Worm (Caenorhabditis elegans) whole organism, L1 larva: Measurements from ENCODE around the gene D2045.9.
A peak's percentile ranks its signal among the peaks of the same experiment; 100 is the strongest.

Source experiments
- C16A3.4 ChIP-seq: fragments of 150-350 bp; optimal IDR thresholded peaks from 2 replicates; lab custom pipeline; 2014; ENCODE audit warnings: missing biosample characterization, missing genetic modification characterization
- C34B4.2 ChIP-seq: sonication (generic microtip); optimal IDR thresholded peaks from 2 replicates; lab custom pipeline; 2017; ENCODE audit warnings: mild to moderate bottlenecking, missing genetic modification characterization, missing compliant biosample characterization
- Y116A8C.19 ChIP-seq: sonication (generic microtip); optimal IDR thresholded peaks from 2 replicates; lab custom pipeline; 2016; ENCODE audit warnings: missing compliant biosample characterization, missing genetic modification characterization, borderline replicate concordance
- aha-1 ChIP-seq: fragments of 150-350 bp; optimal IDR thresholded peaks from 2 replicates; lab custom pipeline; 2014; ENCODE audit warnings: missing biosample characterization, missing genetic modification characterization
- alr-1 ChIP-seq: fragments of 200-800 bp; sonication (Bioruptor generic); optimal IDR thresholded peaks from 2 replicates; lab custom pipeline; 2018; ENCODE audit warnings: borderline replicate concordance, mild to moderate bottlenecking, missing genetic modification characterization, missing compliant biosample characterization
- aly-2 ChIP-seq: fragments of 150-350 bp; optimal IDR thresholded peaks from 2 replicates; lab custom pipeline; 2014; ENCODE audit warnings: missing biosample characterization, missing genetic modification characterization
- ama-1 ChIP-seq: fragments of 150-350 bp; optimal IDR thresholded peaks from 2 replicates; lab custom pipeline; 2014
- blmp-1 ChIP-seq: fragments of 150-350 bp; optimal IDR thresholded peaks from 2 replicates; lab custom pipeline; 2014; ENCODE audit warnings: missing biosample characterization, missing genetic modification characterization
- ceh-8 ChIP-seq: fragments of 200-800 bp; sonication (Bioruptor generic); optimal IDR thresholded peaks from 2 replicates; lab custom pipeline; 2018; ENCODE audit warnings: mild to moderate bottlenecking, missing genetic modification characterization, moderate library complexity, missing compliant biosample characterization
- ceh-90 ChIP-seq: sonication (generic microtip); optimal IDR thresholded peaks from 2 replicates; lab custom pipeline; 2016; ENCODE audit warnings: missing genetic modification characterization, missing compliant biosample characterization
- ces-1 ChIP-seq: fragments of 150-350 bp; optimal IDR thresholded peaks from 2 replicates; lab custom pipeline; 2014; ENCODE audit warnings: missing biosample characterization, missing genetic modification reagents, missing genetic modification characterization
- dpl-1 ChIP-seq, 3 experiments: fragments of 150-350 bp in 2 of 3; sonication (generic microtip) in 1 of 3; optimal IDR thresholded peaks; 2 replicates each; lab custom pipeline; 2014 to 2017; ENCODE audit warnings: missing biosample characterization in 3 of 3, missing genetic modification characterization in 3 of 3, missing genetic modification reagents in 3 of 3
- efl-1 ChIP-seq, 4 experiments: fragments of 150-350 bp; optimal IDR thresholded peaks in 3 of 4; peaks in 1 of 4; 1 replicate in 1 of 4; 2 replicates in 3 of 4; lab custom pipeline; 2014; ENCODE audit warnings: missing biosample characterization in 2 of 4, missing genetic modification characterization in 2 of 4, missing genetic modification reagents in 2 of 4
- efl-3 ChIP-seq: fragments of 200-800 bp; sonication (Bioruptor generic); optimal IDR thresholded peaks from 2 replicates; lab custom pipeline; 2018; ENCODE audit warnings: mild to moderate bottlenecking, missing genetic modification characterization, missing compliant biosample characterization
- egl-27 ChIP-seq, 2 experiments: fragments of 150-350 bp in 1 of 2; sonication (generic microtip); optimal IDR thresholded peaks; 3 replicates each; lab custom pipeline; 2017 to 2018; ENCODE audit warnings: missing biosample characterization in 2 of 2, missing genetic modification characterization in 2 of 2, missing genetic modification reagents in 2 of 2
- elt-2 ChIP-seq: sonication (generic microtip); optimal IDR thresholded peaks from 2 replicates; lab custom pipeline; 2016; ENCODE audit warnings: missing genetic modification characterization, mild to moderate bottlenecking, inconsistent platforms, missing compliant biosample characterization, missing genetic modification reagents
- elt-3 ChIP-seq, 6 experiments: fragments of 150-350 bp in 1 of 6; sonication (generic microtip); optimal IDR thresholded peaks; 2 replicates each; lab custom pipeline; 2017 to 2018; ENCODE audit warnings: missing biosample characterization in 6 of 6, missing genetic modification characterization in 6 of 6, inconsistent platforms in 1 of 6
- ets-5 ChIP-seq: fragments of 200-800 bp; sonication (Bioruptor generic); IDR thresholded peaks from 2 replicates; pipeline ENCODE4 v1.3.6; 2022; ENCODE audit warnings: missing genetic modification characterization, missing compliant biosample characterization
- fkh-4 ChIP-seq: sonication (generic microtip); optimal IDR thresholded peaks from 2 replicates; lab custom pipeline; 2016; ENCODE audit warnings: missing compliant biosample characterization, missing genetic modification characterization, borderline replicate concordance
- fos-1 ChIP-seq: fragments of 150-350 bp; optimal IDR thresholded peaks from 2 replicates; lab custom pipeline; 2014; ENCODE audit warnings: missing biosample characterization, missing genetic modification characterization
- grh-1 ChIP-seq: fragments of 200-800 bp; sonication (Bioruptor generic); IDR thresholded peaks from 2 replicates; pipeline ENCODE4 v1.3.6; 2022; ENCODE audit warnings: missing genetic modification reagents, missing genetic modification characterization, missing compliant biosample characterization
- hlh-4 ChIP-seq: sonication (generic microtip); optimal IDR thresholded peaks from 2 replicates; lab custom pipeline; 2016; ENCODE audit warnings: mild to moderate bottlenecking, missing genetic modification characterization, missing compliant biosample characterization
- isw-1 ChIP-seq: fragments of 200-800 bp; sonication (Bioruptor generic); IDR thresholded peaks from 2 replicates; pipeline ENCODE4 v1.3.6; 2022; ENCODE audit warnings: missing genetic modification characterization, missing compliant biosample characterization
- lin-14 ChIP-seq: fragments of 200-800 bp; sonication (Bioruptor generic); optimal IDR thresholded peaks from 2 replicates; lab custom pipeline; 2018; ENCODE audit warnings: mild to moderate bottlenecking, missing genetic modification characterization, moderate library complexity, missing compliant biosample characterization
- lin-35 ChIP-seq, 2 experiments: fragments of 150-350 bp; optimal IDR thresholded peaks; 2 replicates each; lab custom pipeline; 2014; ENCODE audit warnings: missing biosample characterization in 2 of 2, missing genetic modification characterization in 2 of 2, missing genetic modification reagents in 2 of 2
- lin-39 ChIP-seq: fragments of 150-350 bp; optimal IDR thresholded peaks from 2 replicates; lab custom pipeline; 2014; ENCODE audit warnings: missing biosample characterization, missing genetic modification reagents, missing genetic modification characterization
- lir-3 ChIP-seq: sonication (generic microtip); optimal IDR thresholded peaks from 2 replicates; lab custom pipeline; 2016; ENCODE audit warnings: mild to moderate bottlenecking, missing genetic modification characterization, moderate library complexity, missing compliant biosample characterization; ENCODE audit not compliant: poor library complexity
- lsy-2 ChIP-seq, 2 experiments: fragments of 150-350 bp; optimal IDR thresholded peaks; 2 replicates each; lab custom pipeline; 2014; ENCODE audit warnings: missing biosample characterization in 2 of 2, missing genetic modification characterization in 2 of 2
- nhr-12 ChIP-seq: sonication (generic microtip); optimal IDR thresholded peaks from 2 replicates; lab custom pipeline; 2017; ENCODE audit warnings: missing biosample characterization, missing genetic modification characterization
- nhr-47 ChIP-seq: sonication (generic microtip); optimal IDR thresholded peaks from 2 replicates; lab custom pipeline; 2016; ENCODE audit warnings: mild to moderate bottlenecking, missing genetic modification characterization, moderate library complexity, missing compliant biosample characterization
- nhr-77 ChIP-seq: fragments of 150-350 bp; optimal IDR thresholded peaks from 2 replicates; lab custom pipeline; 2014; ENCODE audit warnings: missing biosample characterization, missing genetic modification characterization
- nhr-85 ChIP-seq: sonication (generic microtip); peaks from one replicate; lab custom pipeline; 2016; ENCODE audit warnings: missing genetic modification characterization, inconsistent platforms, missing compliant biosample characterization
- pag-3 ChIP-seq: sonication (generic microtip); optimal IDR thresholded peaks from 2 replicates; lab custom pipeline; 2017; ENCODE audit warnings: missing genetic modification characterization, mild to moderate bottlenecking, missing compliant biosample characterization, antibody characterized with exemption, borderline replicate concordance; ENCODE audit not compliant: insufficient read depth
- skn-1 ChIP-seq: fragments of 150-350 bp; optimal IDR thresholded peaks from 2 replicates; lab custom pipeline; 2014; ENCODE audit warnings: missing biosample characterization, missing genetic modification characterization
- snu-23 ChIP-seq: sonication (generic microtip); optimal IDR thresholded peaks from 2 replicates; lab custom pipeline; 2016; ENCODE audit warnings: missing genetic modification characterization, missing compliant biosample characterization
- sup-37 ChIP-seq: fragments of 200-800 bp; sonication (Bioruptor generic); optimal IDR thresholded peaks from 2 replicates; lab custom pipeline; 2018; ENCODE audit warnings: mild to moderate bottlenecking, missing genetic modification characterization, missing compliant biosample characterization
- swsn-7 ChIP-seq: sonication (generic microtip); optimal IDR thresholded peaks from 2 replicates; lab custom pipeline; 2016; ENCODE audit warnings: missing genetic modification characterization, missing compliant biosample characterization
- unc-30 ChIP-seq: sonication (generic microtip); optimal IDR thresholded peaks from 2 replicates; lab custom pipeline; 2017; ENCODE audit warnings: missing biosample characterization, missing genetic modification characterization
- unc-62 ChIP-seq: fragments of 150-350 bp; optimal IDR thresholded peaks from 2 replicates; lab custom pipeline; 2014; ENCODE audit warnings: missing biosample characterization, missing genetic modification reagents, missing genetic modification characterization
- ztf-4 ChIP-seq: fragments of 150-350 bp; optimal IDR thresholded peaks from 2 replicates; lab custom pipeline; 2014; ENCODE audit warnings: missing biosample characterization, missing genetic modification characterization

The D2045.9 gene

DNA sequence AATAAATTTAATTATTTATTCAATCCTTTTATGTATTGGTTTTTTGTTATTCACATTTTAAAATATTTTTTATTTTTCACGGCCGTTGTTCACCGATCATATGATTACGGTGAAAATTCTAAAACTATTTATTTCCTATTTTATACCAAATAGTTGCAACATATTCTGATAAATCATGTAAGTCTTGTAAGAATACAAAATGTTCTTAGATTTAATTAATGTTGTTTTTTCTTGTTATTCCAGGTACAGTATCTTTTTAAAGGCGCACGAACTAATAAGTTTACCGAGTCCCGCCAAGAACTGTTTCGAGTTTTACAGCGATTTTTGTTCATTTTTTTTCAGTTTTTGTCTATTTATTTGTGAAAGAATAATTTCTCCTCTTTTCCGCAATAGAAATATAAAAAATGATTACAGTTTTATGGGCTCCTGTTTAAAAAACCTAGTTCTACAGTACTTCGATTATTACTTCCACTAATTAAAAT, 5.4 kb upstream of the D2045.9 start, which contains the start of gene D2045.5:
Gene D2045.5 (minus strand): TSS at position 51 of the 482 bp plus-strand sequence.
- TF ChIP-seq ama-1 (lab: Kevin White, UChicago) (no peak), swsn-7 (no peak)

DNA sequence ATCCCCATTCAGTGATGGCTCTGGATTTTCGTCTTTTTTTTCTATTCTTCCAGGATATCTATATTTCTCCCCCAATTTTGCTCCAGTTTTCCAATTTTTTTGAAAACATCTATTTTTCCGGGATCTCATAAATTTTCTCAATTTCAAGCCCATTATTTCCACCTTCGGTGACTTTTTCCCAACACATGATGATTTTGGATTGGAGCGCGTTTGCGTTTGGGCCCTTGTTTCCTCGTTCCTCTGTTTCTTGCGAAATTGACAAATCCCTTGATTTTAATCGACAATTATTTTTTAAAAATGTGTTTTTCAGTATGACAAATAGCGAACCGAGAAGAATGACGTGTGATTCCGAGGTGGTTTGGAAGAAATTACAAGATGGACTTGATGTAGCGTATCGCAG, 4.1 kb upstream of the D2045.9 start, which contains the start of gene cul-1:
Gene cul-1 (plus strand): TSS at position 311 of the 400 bp plus-strand sequence.
- TF ChIP-seq fos-1 (no peak), efl-1 (optimal IDR thresholded peaks at IDR 0.05; lab: Kevin White, UChicago) (peak in 1 of 2 experiments; percentile 20), efl-1 (GFP tag; optimal IDR thresholded peaks at IDR 0.05 in 1 of 2; lab: Kevin White, UChicago) (peak; percentile 18 to 78), dpl-1 (GFP tag; optimal IDR thresholded peaks at IDR 0.05; lab: Kevin White, UChicago) (peak in 1 of 3 experiments; percentile 43), ces-1 (GFP tag; lab: Kevin White, UChicago) (no peak), blmp-1 (tag; lab: Kevin White, UChicago) (peak; percentile 1), lin-35 (GFP tag; optimal IDR thresholded peaks at IDR 0.05; lab: Kevin White, UChicago) (peak in 1 of 2 experiments; percentile 50), ztf-4 (no peak), lsy-2 (tag; optimal IDR thresholded peaks at IDR 0.05; lab: Kevin White, UChicago) (peak in 1 of 2 experiments; percentile 39), Y116A8C.19 (tag; lab: Kevin White, UChicago) (no peak), aly-2 (tag; lab: Kevin White, UChicago) (no peak), skn-1 (tag; lab: Kevin White, UChicago) (peak; percentile 98)

DNA sequence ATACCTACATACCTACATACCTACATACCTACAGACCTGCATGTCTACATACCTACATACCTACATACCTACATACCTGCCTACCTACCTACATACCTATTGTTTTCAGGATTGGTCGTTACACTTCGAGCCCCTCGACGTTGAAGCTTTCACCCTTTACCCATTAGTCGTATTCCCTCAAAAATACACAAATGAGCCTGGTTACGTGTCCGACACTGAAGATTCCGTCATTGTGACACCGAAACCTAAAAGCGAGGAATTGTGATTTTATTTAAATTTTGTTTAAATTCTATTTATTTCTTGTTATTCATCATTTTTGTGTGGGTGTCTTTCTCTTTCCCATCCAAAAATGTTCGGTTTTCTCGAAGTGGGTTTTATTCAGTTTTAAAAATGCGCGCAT, 4.1 kb downstream of the D2045.9 start, which contains the start of gene D2045.7:
Gene D2045.7 (plus strand): TSS at position 301 of the 400 bp plus-strand sequence.
- TF ChIP-seq egl-27 (tag; optimal IDR thresholded peaks at IDR 0.05; lab: Kevin White, UChicago): no peak
- TF ChIP-seq C16A3.4 (tag; lab: Kevin White, UChicago): no peak
- no peak for TF ChIP-seq nhr-12

DNA sequence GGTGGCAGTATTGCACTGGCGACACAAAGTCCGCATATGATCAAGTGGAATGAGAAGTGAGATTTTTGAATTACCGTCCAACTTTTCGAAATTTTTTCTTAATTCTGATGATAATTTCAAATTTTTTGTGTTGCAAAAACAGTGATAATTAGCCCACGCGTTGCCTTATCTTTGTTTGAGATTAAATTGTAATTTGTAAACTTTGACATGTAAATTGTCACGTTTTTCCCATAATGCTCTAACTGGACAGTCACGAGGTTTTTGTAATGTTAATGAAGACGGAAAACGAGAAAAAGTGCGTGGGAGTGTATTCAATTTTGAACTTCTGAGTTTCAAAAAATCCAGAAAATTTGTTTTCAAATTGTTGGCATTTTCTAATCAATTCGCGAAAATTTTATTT, 6.5 kb downstream of the D2045.9 start:
- TF ChIP-seq elt-2 (tag; lab: Kevin White, UChicago) (peak; percentile 70), ets-5 (GFP tag; lab: Robert Waterston, UW) (no peak), fkh-4 (no peak), lin-35 (GFP tag; optimal IDR thresholded peaks at IDR 0.05; lab: Kevin White, UChicago) (peak in 1 of 2 experiments; percentile 21), nhr-85 (tag; lab: Kevin White, UChicago) (no peak), lin-14 (GFP tag; lab: Kevin White, UChicago) (no peak), hlh-4 (no peak), aha-1 (tag; lab: Kevin White, UChicago) (no peak), dpl-1 (GFP tag; optimal IDR thresholded peaks at IDR 0.05; lab: Kevin White, UChicago) (no peak), ama-1 (lab: Kevin White, UChicago) (no peak)

DNA sequence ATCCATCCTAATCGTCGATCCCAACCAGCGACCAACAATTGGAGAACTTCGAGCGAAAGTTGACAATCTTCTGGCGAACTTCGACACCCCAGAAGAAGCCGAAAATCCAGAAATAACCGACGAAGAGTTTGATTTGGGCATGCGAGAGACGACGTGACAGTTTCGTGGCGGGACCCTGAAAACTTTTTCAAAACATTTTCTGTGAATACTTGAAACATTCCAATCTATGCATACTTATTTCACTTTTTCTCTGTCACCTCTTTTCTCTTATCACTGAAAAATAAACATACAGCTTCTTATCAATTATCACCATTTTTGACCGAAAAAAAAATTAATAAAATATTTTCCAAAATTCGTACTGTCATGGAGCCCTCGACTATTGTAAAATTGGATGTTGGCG, 6.9 kb downstream of the D2045.9 start, which contains the start of gene D2045.8:
Gene D2045.8 (plus strand): TSS at position 301 of the 400 bp plus-strand sequence.
- no peak for TF ChIP-seq fos-1
- TF ChIP-seq grh-1: no peak
- no peak for TF ChIP-seq aly-2 (tag; lab: Kevin White, UChicago)
- TF ChIP-seq unc-30: no peak
- no peak for TF ChIP-seq C16A3.4 (tag; lab: Kevin White, UChicago)
- no peak for TF ChIP-seq alr-1 (tag; lab: Kevin White, UChicago)
- no peak for TF ChIP-seq ceh-8
- no peak for TF ChIP-seq nhr-77 (tag; lab: Kevin White, UChicago)
- TF ChIP-seq efl-3: no peak
- TF ChIP-seq nhr-12: no peak
- TF ChIP-seq ceh-90 (tag; lab: Kevin White, UChicago): no peak
- TF ChIP-seq, all 84 proteins: peak for 0

DNA sequence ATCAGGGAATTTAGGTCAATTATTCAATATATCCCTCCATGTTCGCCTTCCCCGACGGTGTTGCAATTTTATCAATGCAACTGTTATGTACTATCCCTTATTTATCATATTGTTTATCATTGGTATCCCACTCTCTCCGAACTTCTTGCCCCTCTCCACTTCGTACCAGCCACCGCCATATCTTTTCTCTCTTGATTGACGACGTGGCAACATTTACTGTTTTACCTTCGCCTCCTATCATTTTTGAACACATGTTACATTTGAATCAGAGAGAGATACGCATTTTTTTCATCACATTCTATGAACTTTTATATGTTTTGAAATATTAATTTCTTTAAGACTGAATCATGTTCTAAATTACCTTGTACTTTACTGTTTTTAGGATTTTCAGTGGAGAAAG, 11.4 kb downstream of the D2045.9 start:
- TF ChIP-seq C34B4.2 (tag; lab: Kevin White, UChicago): no peak
- no peak for TF ChIP-seq lin-39
- peak; percentile 78 for TF ChIP-seq blmp-1 (tag; lab: Kevin White, UChicago)
- TF ChIP-seq unc-62 (GFP tag; lab: Kevin White, UChicago): no peak
- no peak for TF ChIP-seq nhr-47
- peak in 4 of 6 experiments; percentile 14 to 61 (median 52) for TF ChIP-seq elt-3 (tag; optimal IDR thresholded peaks at IDR 0.05; lab: Kevin White, UChicago)
- TF ChIP-seq pag-3 (tag; lab: Kevin White, UChicago): no peak
- no peak for TF ChIP-seq lir-3 (tag; lab: Kevin White, UChicago)
- TF ChIP-seq isw-1 (GFP tag; lab: Robert Waterston, UW): no peak
- no peak for TF ChIP-seq efl-1 (optimal IDR thresholded peaks at IDR 0.05; lab: Kevin White, UChicago)
- peak in 1 of 2 experiments; percentile 40 for TF ChIP-seq efl-1 (GFP tag; optimal IDR thresholded peaks at IDR 0.05 in 1 of 2; lab: Kevin White, UChicago)
- TF ChIP-seq grh-1: no peak
- TF ChIP-seq snu-23 (GFP tag; lab: Kevin White, UChicago): no peak
- no peak for TF ChIP-seq C16A3.4 (tag; lab: Kevin White, UChicago)
- no peak for TF ChIP-seq sup-37 (GFP tag; lab: Kevin White, UChicago)
- TF ChIP-seq nhr-85 (tag; lab: Kevin White, UChicago): peak; percentile 36
